Worm (Caenorhabditis elegans): ENCODE results near the gene gcy-8.

gcy-8 gene

ce11 chrIV:7933733-7934132 lies 5.8 kb downstream of the gcy-8 start, which contains the start of gene bbs-2:
Gene bbs-2 (plus strand): TSS chrIV:7934033.
- TF ChIP-seq ceh-32 (tag; optimal IDR thresholded peaks at IDR 0.05; ENCODE audit: poor library complexity) (no peak), nhr-41 (GFP tag; IDR thresholded peaks at IDR 0.05) (no peak), ceh-82 (tag; optimal IDR thresholded peaks at IDR 0.05) (no peak), nhr-10 (tag; optimal IDR thresholded peaks at IDR 0.05) (no peak), T20F7.1 (GFP tag; optimal IDR thresholded peaks at IDR 0.05) (no peak), dve-1 (tag; optimal IDR thresholded peaks at IDR 0.05; ENCODE audit: insufficient read depth) (no peak), unc-62 (GFP tag; optimal IDR thresholded peaks at IDR 0.05 in 1 of 2) (no peak), unc-62 (tag; optimal IDR thresholded peaks at IDR 0.05) (no peak), zip-2 (tag; optimal IDR thresholded peaks at IDR 0.05) (no peak), nhr-28 (tag; optimal IDR thresholded peaks at IDR 0.05) (no peak), F44E2.7 (GFP tag; IDR thresholded peaks at IDR 0.05) (no peak), F26F4.8 (GFP tag; conservative IDR thresholded peaks at IDR 0.05) (no peak), saeg-2 (GFP tag; IDR thresholded peaks at IDR 0.05) (no peak), snpc-4 (tag; optimal IDR thresholded peaks at IDR 0.05) (no peak), mdl-1 (tag; optimal IDR thresholded peaks at IDR 0.05) (no peak), pha-4 (GFP tag; IDR thresholded peaks at IDR 0.05) (no peak), pha-4 (tag; optimal IDR thresholded peaks at IDR 0.05) (no peak), Y48G9A.11 (GFP tag; IDR thresholded peaks at IDR 0.05) (no peak), daf-19 (GFP tag; conservative IDR thresholded peaks at IDR 0.05) (no peak), madf-5 (GFP tag; IDR thresholded peaks at IDR 0.05) (no peak)

ce11 chrIV:7938834-7939233 lies 10.9 kb downstream of the gcy-8 start, which contains the start of gene F20D12.7:
Gene F20D12.7 (minus strand): TSS chrIV:7938934.
- TF ChIP-seq cey-2 (tag; optimal IDR thresholded peaks at IDR 0.05; ENCODE audit: borderline replicate concordance, insufficient read depth): no peak
- no peak for TF ChIP-seq mxl-3 (GFP tag; optimal IDR thresholded peaks at IDR 0.05)
- no peak for TF ChIP-seq ztf-7 (tag; optimal IDR thresholded peaks at IDR 0.05)
- no peak for TF ChIP-seq unc-39 (tag; optimal IDR thresholded peaks at IDR 0.05)
- no peak for TF ChIP-seq F49E8.2 (tag; optimal IDR thresholded peaks at IDR 0.05; ENCODE audit: borderline replicate concordance)
- no peak for TF ChIP-seq ceh-32 (tag; optimal IDR thresholded peaks at IDR 0.05; ENCODE audit: poor library complexity)
- no peak for TF ChIP-seq snpc-1.2 (GFP tag; IDR thresholded peaks at IDR 0.05)
- TF ChIP-seq rbr-2 (tag; optimal IDR thresholded peaks at IDR 0.05): no peak
- TF ChIP-seq madf-5 (GFP tag; IDR thresholded peaks at IDR 0.05): no peak
- TF ChIP-seq madf-9 (GFP tag; conservative IDR thresholded peaks at IDR 0.05): no peak
- no peak for TF ChIP-seq lin-39 (tag; optimal IDR thresholded peaks at IDR 0.05)
- TF ChIP-seq tra-1 (GFP tag; IDR thresholded peaks at IDR 0.05): no peak
- TF ChIP-seq R02D3.7 (tag; optimal IDR thresholded peaks at IDR 0.05): no peak
- no peak for TF ChIP-seq nhr-11 (tag; optimal IDR thresholded peaks at IDR 0.05)

- TF ChIP-seq zfp-3 (GFP tag; conservative IDR thresholded peaks at IDR 0.05) (no peak), ceh-32 (tag; optimal IDR thresholded peaks at IDR 0.05; ENCODE audit: poor library complexity) (no peak), lir-3 (tag; optimal IDR thresholded peaks at IDR 0.05) (no peak), duxl-1 (tag; optimal IDR thresholded peaks at IDR 0.05; ENCODE audit: poor library complexity) (no peak), mdl-1 (tag; optimal IDR thresholded peaks at IDR 0.05) (no peak), nhr-237 (tag; optimal IDR thresholded peaks at IDR 0.05) (no peak), ama-1 (optimal IDR thresholded peaks at IDR 0.05) (no peak), hmg-1.1 (GFP tag; IDR thresholded peaks at IDR 0.05) (no peak), ztf-7 (tag; optimal IDR thresholded peaks at IDR 0.05) (no peak)
Measured at ce11 chrIV:7940919-7941318, 13.0 kb downstream of the gcy-8 start, which contains the start of gene exc-9. Gene exc-9 (minus strand): TSS chrIV:7941019.
